Worm (Caenorhabditis elegans): ENCODE data around the gene clec-147.

The clec-147 gene

DNA sequence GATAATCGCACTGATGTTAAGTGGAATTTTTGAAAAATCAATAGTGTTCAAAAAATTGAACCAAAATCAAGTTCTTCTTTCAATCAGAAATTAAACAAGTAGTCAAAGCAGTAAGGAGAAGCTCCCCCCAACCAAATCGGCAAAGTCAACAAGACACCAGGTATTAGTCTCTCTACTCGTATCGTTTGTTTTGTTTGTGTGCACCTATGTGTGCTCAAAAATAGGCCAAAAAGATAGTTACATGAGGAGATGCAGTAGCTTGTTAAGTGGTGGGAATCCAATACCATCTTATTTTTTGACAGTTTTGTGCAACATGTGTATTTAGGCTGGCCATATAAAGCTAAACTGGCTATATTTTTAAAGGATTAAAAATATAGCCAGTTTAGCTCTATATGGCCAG lies 31.4 kb downstream of the clec-147 start, which contains the start of gene K10H10.12:
Gene K10H10.12, minus strand, starts transcription at position 101 of the 400 bp plus-strand sequence.
- no peak for TF ChIP-seq nhr-76 (tag; optimal IDR thresholded peaks at IDR 0.05)
- TF ChIP-seq nhr-19 (GFP tag; conservative IDR thresholded peaks at IDR 0.05) = no peak
- no peak for TF ChIP-seq lin-14 (GFP tag; optimal IDR thresholded peaks at IDR 0.05)
- TF ChIP-seq jun-1 (tag; optimal IDR thresholded peaks at IDR 0.05) = no peak
- no peak for TF ChIP-seq unc-86 (tag; optimal IDR thresholded peaks at IDR 0.05)
- no peak for TF ChIP-seq C04F5.9 (tag; optimal IDR thresholded peaks at IDR 0.05)
- no peak for TF ChIP-seq aly-2 (tag; optimal IDR thresholded peaks at IDR 0.05)
- TF ChIP-seq elt-2 (tag; optimal IDR thresholded peaks at IDR 0.05) = no peak
- no peak for TF ChIP-seq sox-4 (tag; optimal IDR thresholded peaks at IDR 0.05)
- TF ChIP-seq mef-2 (tag; optimal IDR thresholded peaks at IDR 0.05) = no peak

DNA sequence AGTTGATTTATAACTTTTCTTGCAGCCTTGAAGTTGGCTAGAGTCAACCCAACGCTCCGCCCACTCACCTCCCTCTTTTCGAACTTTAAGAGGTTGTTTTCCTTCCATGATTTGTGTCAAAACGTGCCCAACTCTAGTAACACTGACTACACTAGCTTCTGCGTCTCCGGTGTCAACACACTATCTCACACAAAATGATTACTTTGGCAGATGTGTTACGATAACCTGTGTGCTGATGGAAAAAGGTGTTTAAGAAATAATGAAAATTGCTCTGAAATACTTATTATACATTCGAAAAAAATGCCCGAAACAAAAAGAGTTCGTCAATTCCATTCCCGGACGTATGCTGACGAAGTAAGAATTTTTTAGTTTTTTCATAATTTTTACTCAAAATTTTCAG lies 34.6 kb downstream of the clec-147 start, which contains the start of gene K10H10.6:
Gene K10H10.6, plus strand, starts transcription at position 301 of the 400 bp plus-strand sequence.
- no peak for TF ChIP-seq nhr-76 (tag; optimal IDR thresholded peaks at IDR 0.05)

DNA sequence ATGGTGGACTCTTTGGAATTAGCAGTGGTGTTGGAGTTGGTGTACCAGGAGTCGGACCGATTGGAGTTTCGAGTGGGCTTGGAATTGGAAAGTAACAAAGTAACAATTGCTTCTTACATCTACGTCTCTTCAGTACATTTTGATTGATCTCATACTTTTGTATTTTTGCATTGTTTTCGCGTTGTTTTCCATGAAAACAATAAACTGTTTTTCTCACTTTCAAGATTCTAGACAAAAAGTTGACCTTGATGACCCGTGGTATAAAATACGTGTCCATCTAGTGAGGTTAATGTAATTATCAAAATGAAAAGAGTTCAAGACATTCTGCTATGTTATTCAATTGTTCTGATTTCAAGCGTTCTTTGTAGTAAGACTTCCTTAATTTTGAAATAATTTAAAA lies 36.2 kb downstream of the clec-147 start, which contains the start of gene K10H10.5:
Gene K10H10.5, plus strand, starts transcription at position 301 of the 400 bp plus-strand sequence.
- TF ChIP-seq irx-1 (tag; optimal IDR thresholded peaks at IDR 0.05) (no peak), ceh-82 (tag; optimal IDR thresholded peaks at IDR 0.05) (no peak), mdl-1 (tag; optimal IDR thresholded peaks at IDR 0.05) (no peak), nhr-11 (tag; optimal IDR thresholded peaks at IDR 0.05) (no peak), snu-23 (GFP tag; optimal IDR thresholded peaks at IDR 0.05) (no peak), rnt-1 (tag; optimal IDR thresholded peaks at IDR 0.05) (no peak), unc-62 (GFP tag; optimal IDR thresholded peaks at IDR 0.05) (no peak), egl-27 (tag; optimal IDR thresholded peaks at IDR 0.05) (no peak), ceh-63 (GFP tag; optimal IDR thresholded peaks at IDR 0.05) (no peak), grh-1 (GFP tag; IDR thresholded peaks at IDR 0.05) (no peak), nhr-28 (tag; optimal IDR thresholded peaks at IDR 0.05) (no peak), pax-3 (tag; optimal IDR thresholded peaks at IDR 0.05) (no peak), nhr-90 (tag; optimal IDR thresholded peaks at IDR 0.05; ENCODE audit: poor library complexity) (no peak), ztf-4 (tag; optimal IDR thresholded peaks at IDR 0.05) (no peak), lin-14 (GFP tag; optimal IDR thresholded peaks at IDR 0.05) (no peak), ztf-11 (tag; optimal IDR thresholded peaks at IDR 0.05) (no peak), C04F5.9 (tag; optimal IDR thresholded peaks at IDR 0.05) (no peak), nhr-237 (tag; optimal IDR thresholded peaks at IDR 0.05) (no peak), skn-1 (tag; optimal IDR thresholded peaks at IDR 0.05) (no peak), egl-13 (tag; optimal IDR thresholded peaks at IDR 0.05) (no peak)

DNA sequence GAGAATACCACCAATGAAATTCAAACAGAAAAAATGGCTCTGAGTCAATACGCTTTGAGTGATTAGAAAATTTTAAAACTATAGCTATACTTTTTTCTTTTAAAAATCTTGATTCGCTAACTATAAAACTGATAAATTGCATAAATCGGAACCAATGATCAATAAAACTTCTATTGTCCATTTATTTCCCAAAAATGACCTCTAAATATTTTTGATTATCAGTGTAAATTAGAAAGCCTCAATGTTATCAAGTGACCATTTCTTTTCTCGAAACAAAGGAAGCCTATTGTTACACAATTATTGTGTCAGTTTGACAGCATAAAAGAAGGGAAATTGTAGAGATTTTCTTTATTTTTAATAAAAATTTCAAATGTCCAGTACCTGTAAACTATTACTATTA lies 37.5 kb downstream of the clec-147 start, which contains the start of gene K10H10.4:
Gene K10H10.4, plus strand, starts transcription at position 301 of the 400 bp plus-strand sequence.
- no peak for TF ChIP-seq ceh-88 (GFP tag; IDR thresholded peaks at IDR 0.05)
- no peak for TF ChIP-seq xbp-1 (tag; optimal IDR thresholded peaks at IDR 0.05)
- TF ChIP-seq irx-1 (tag; optimal IDR thresholded peaks at IDR 0.05) = no peak
- no peak for TF ChIP-seq lin-14 (GFP tag; optimal IDR thresholded peaks at IDR 0.05)
- no peak for TF ChIP-seq nhr-47 (tag; optimal IDR thresholded peaks at IDR 0.05)

DNA sequence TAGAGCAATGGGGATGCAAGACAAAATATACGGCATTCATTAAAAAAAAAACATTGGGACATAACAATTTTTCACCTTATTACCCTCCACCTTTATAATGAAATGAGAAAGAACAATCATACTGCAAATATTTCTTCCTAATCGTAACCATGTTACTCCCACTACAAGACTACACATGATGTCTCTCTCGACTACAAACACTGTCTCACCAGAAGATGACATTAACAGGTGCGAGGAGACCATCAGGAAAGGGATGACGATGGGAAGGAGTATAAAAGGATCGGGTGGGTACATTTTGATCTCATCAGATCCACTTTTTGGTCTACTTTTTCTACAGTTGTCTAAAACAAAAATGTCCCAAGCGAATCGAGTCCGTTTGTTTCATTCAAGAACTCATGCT lies 39.8 kb downstream of the clec-147 start, which contains the start of gene dhs-8:
Gene dhs-8, plus strand, starts transcription at position 179 of the 400 bp plus-strand sequence.
- TF ChIP-seq elt-3 (tag; optimal IDR thresholded peaks at IDR 0.05) = peak in 2 of 6 experiments; percentile 19 to 26
- TF ChIP-seq skn-1 (tag; optimal IDR thresholded peaks at IDR 0.05) = peak; percentile 87
- TF ChIP-seq nhr-11 (tag; optimal IDR thresholded peaks at IDR 0.05) = no peak
- TF ChIP-seq nhr-85 (tag) = peak; percentile 47
- TF ChIP-seq blmp-1 (tag; optimal IDR thresholded peaks at IDR 0.05) = peak; percentile 43
- TF ChIP-seq lin-35 (GFP tag; optimal IDR thresholded peaks at IDR 0.05) = peak; percentile 13 to 21
- TF ChIP-seq zip-4 (GFP tag; optimal IDR thresholded peaks at IDR 0.05) = no peak
- 0 out of 2 replicates have a peak, but pooled peaks have one; percentile 3 for TF ChIP-seq nhr-19 (GFP tag; conservative IDR thresholded peaks at IDR 0.05)
- peak; percentile 67 for TF ChIP-seq nhr-20 (tag; optimal IDR thresholded peaks at IDR 0.05)
- no peak for TF ChIP-seq swsn-7 (tag; optimal IDR thresholded peaks at IDR 0.05)
- TF ChIP-seq snu-23 (GFP tag; optimal IDR thresholded peaks at IDR 0.05) = peak; percentile 41
- peak; percentile 35 for TF ChIP-seq mep-1 (tag; optimal IDR thresholded peaks at IDR 0.05)
- no peak for TF ChIP-seq jun-1 (tag; optimal IDR thresholded peaks at IDR 0.05)

Data from whole organism, L1 larva.